Worm (Caenorhabditis elegans) whole organism, L2 larva: ENCODE results near the gene F17C8.7.

Experiments
- Y55F3AM.14 ChIP-seq: fragments of 200-800 bp; sonication (Bioruptor generic); optimal IDR thresholded peaks from 2 replicates; lab custom pipeline; 2018; ENCODE audit warnings: mild to moderate bottlenecking, missing genetic modification characterization, missing compliant biosample characterization
- egl-27 ChIP-seq: sonication (generic microtip); optimal IDR thresholded peaks from 3 replicates; lab custom pipeline; 2017; ENCODE audit warnings: missing biosample characterization, missing genetic modification reagents, missing genetic modification characterization
- lin-11 ChIP-seq: fragments of 150-350 bp; sonication (generic microtip); optimal IDR thresholded peaks from 2 replicates; lab custom pipeline; 2014; ENCODE audit warnings: missing biosample characterization, missing genetic modification characterization, inconsistent platforms, mixed read lengths
- lin-13 ChIP-seq: fragments of 150-350 bp; optimal IDR thresholded peaks from 2 replicates; lab custom pipeline; 2014; ENCODE audit warnings: missing biosample characterization, missing genetic modification reagents, missing genetic modification characterization
- lsy-2 ChIP-seq, 2 experiments: fragments of 150-350 bp in 1 of 2; sonication (generic microtip) in 1 of 2; optimal IDR thresholded peaks; 2 replicates each; lab custom pipeline; 2014 to 2017; ENCODE audit warnings: missing biosample characterization in 2 of 2, missing genetic modification characterization in 2 of 2
- nhr-11 ChIP-seq: fragments of 150-350 bp; optimal IDR thresholded peaks from 2 replicates; lab custom pipeline; 2014; ENCODE audit warnings: missing biosample characterization, missing genetic modification characterization
- nhr-12 ChIP-seq: fragments of 150-350 bp; optimal IDR thresholded peaks from 2 replicates; lab custom pipeline; 2014; ENCODE audit warnings: missing biosample characterization, missing genetic modification characterization
- nhr-237 ChIP-seq: fragments of 150-350 bp; optimal IDR thresholded peaks from 2 replicates; lab custom pipeline; 2014; ENCODE audit warnings: missing biosample characterization, missing genetic modification characterization
- nhr-77 ChIP-seq: fragments of 150-350 bp; optimal IDR thresholded peaks from 2 replicates; lab custom pipeline; 2014; ENCODE audit warnings: missing biosample characterization, missing genetic modification characterization
- snpc-4 ChIP-seq: fragments of 150-350 bp; optimal IDR thresholded peaks from 2 replicates; lab custom pipeline; 2014; ENCODE audit warnings: missing biosample characterization, missing genetic modification characterization
- unc-39 ChIP-seq: fragments of 150-350 bp; optimal IDR thresholded peaks from 2 replicates; lab custom pipeline; 2014; ENCODE audit warnings: missing biosample characterization, missing genetic modification characterization
- unc-62 ChIP-seq: fragments of 150-350 bp; optimal IDR thresholded peaks from 2 replicates; lab custom pipeline; 2014; ENCODE audit warnings: missing biosample characterization, missing genetic modification reagents, missing genetic modification characterization

DNA sequence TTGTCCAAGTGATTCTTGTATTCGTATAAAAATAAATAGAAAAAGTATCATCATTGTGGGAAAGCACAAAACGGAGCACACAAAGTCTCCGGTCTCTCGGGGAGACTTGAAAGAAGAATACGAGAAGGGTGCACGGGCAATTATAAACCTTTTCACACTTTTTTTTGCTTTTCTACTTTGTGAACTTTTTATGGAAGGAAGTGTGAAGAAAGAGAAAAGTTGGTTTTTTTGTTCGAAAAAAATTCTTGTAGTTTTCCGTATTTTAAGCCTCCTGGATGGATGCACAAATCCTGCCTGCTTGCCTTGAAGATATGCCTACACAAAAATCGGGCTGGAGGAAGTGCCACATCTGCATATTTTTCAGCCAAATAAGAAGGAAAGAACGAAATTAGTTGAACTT is 42.5 kb downstream of the F17C8.7 start, which contains the start of gene B0393.7:
- TF ChIP-seq lsy-2 (tag; optimal IDR thresholded peaks at IDR 0.05; lab: Kevin White, UChicago) = no peak
- TF ChIP-seq nhr-11 (tag; lab: Kevin White, UChicago) = no peak
- no peak for TF ChIP-seq nhr-237 (tag; lab: Kevin White, UChicago)
- TF ChIP-seq unc-62 (GFP tag; lab: Kevin White, UChicago) = no peak
- TF ChIP-seq egl-27 (tag; lab: Kevin White, UChicago) = no peak
- TF ChIP-seq lin-13 = no peak
- no peak for TF ChIP-seq nhr-12 (tag; lab: Kevin White, UChicago)
- no peak for TF ChIP-seq Y55F3AM.14
- TF ChIP-seq lin-11 = no peak
- TF ChIP-seq nhr-77 (tag; lab: Kevin White, UChicago) = no peak
- TF ChIP-seq unc-39 (tag; lab: Kevin White, UChicago) = no peak
- no peak for TF ChIP-seq snpc-4 (tag; lab: Kevin White, UChicago)
